Worm (Caenorhabditis elegans) whole organism, L3 larva: ENCODE data around the gene srh-220.

Experiments used
- R02D3.7 ChIP-seq: fragments of 150-350 bp; optimal IDR thresholded peaks from 2 replicates; lab custom pipeline; 2014; ENCODE audit warnings: missing biosample characterization, missing genetic modification characterization
- ZK546.5 ChIP-seq: sonication (generic microtip); optimal IDR thresholded peaks from 2 replicates; lab custom pipeline; 2017; ENCODE audit warnings: missing biosample characterization, missing genetic modification characterization
- aly-2 ChIP-seq: fragments of 150-350 bp; optimal IDR thresholded peaks from 2 replicates; lab custom pipeline; 2014; ENCODE audit warnings: missing biosample characterization, missing genetic modification characterization
- ama-1 ChIP-seq: fragments of 150-350 bp; optimal IDR thresholded peaks from 2 replicates; lab custom pipeline; 2018
- egl-27 ChIP-seq: sonication (generic microtip); optimal IDR thresholded peaks from 4 replicates; lab custom pipeline; 2017; ENCODE audit warnings: missing biosample characterization, missing genetic modification reagents, missing genetic modification characterization
- fos-1 ChIP-seq: fragments of 150-350 bp; optimal IDR thresholded peaks from 2 replicates; lab custom pipeline; 2014; ENCODE audit warnings: missing biosample characterization, missing genetic modification characterization
- lin-39 ChIP-seq: fragments of 150-350 bp; optimal IDR thresholded peaks from 2 replicates; lab custom pipeline; 2018; ENCODE audit warnings: missing biosample characterization, missing genetic modification reagents, missing genetic modification characterization
- nhr-237 ChIP-seq: fragments of 150-350 bp; optimal IDR thresholded peaks from 2 replicates; lab custom pipeline; 2014; ENCODE audit warnings: missing biosample characterization, missing genetic modification characterization
- nhr-28 ChIP-seq: fragments of 150-350 bp; optimal IDR thresholded peaks from 2 replicates; lab custom pipeline; 2014; ENCODE audit warnings: missing biosample characterization, missing genetic modification characterization
- nhr-77 ChIP-seq: fragments of 150-350 bp; optimal IDR thresholded peaks from 2 replicates; lab custom pipeline; 2014; ENCODE audit warnings: missing biosample characterization, missing genetic modification characterization
- unc-62 ChIP-seq: fragments of 150-350 bp; sonication (generic microtip); optimal IDR thresholded peaks from 4 replicates; lab custom pipeline; 2014; ENCODE audit warnings: missing biosample characterization, missing genetic modification reagents, missing genetic modification characterization
- ztf-4 ChIP-seq: fragments of 150-350 bp; optimal IDR thresholded peaks from 2 replicates; lab custom pipeline; 2014; ENCODE audit warnings: missing biosample characterization, missing genetic modification characterization

ce11 chrIV:4009923-4010322 is 32.1 kb upstream of the srh-220 start:
- no peak for TF ChIP-seq aly-2 (tag; lab: Kevin White, UChicago)
- TF ChIP-seq nhr-28 (tag; lab: Kevin White, UChicago): no peak
- TF ChIP-seq lin-39 (tag; lab: Kevin White, UChicago): no peak
- no peak for TF ChIP-seq nhr-77 (tag; lab: Kevin White, UChicago)
- TF ChIP-seq R02D3.7: no peak
- TF ChIP-seq nhr-237: no peak
- TF ChIP-seq ZK546.5 (tag; lab: Kevin White, UChicago): no peak
- TF ChIP-seq unc-62: no peak
- no peak for TF ChIP-seq ztf-4 (tag; lab: Kevin White, UChicago)
- TF ChIP-seq egl-27: no peak
- no peak for TF ChIP-seq ama-1 (lab: Kevin White, UChicago)
- no peak for TF ChIP-seq fos-1 (tag; lab: Kevin White, UChicago)
